Worm (Caenorhabditis elegans) whole organism, mixed stage, embryonic: ENCODE data around the gene fbxa-19.

Source experiments
- ces-1 ChIP-seq: fragments of 150-350 bp; optimal IDR thresholded peaks from 2 replicates; lab custom pipeline; 2014; ENCODE audit warnings: missing biosample characterization, missing genetic modification reagents, missing genetic modification characterization
- elt-3 ChIP-seq: fragments of 150-350 bp; optimal IDR thresholded peaks from 2 replicates; lab custom pipeline; 2014; ENCODE audit warnings: missing biosample characterization, missing genetic modification characterization
- nhr-2 ChIP-seq: fragments of 150-350 bp; optimal IDR thresholded peaks from 2 replicates; lab custom pipeline; 2014; ENCODE audit warnings: missing biosample characterization, missing genetic modification characterization
- pha-4 ChIP-seq: fragments of 150-350 bp; optimal IDR thresholded peaks from 2 replicates; lab custom pipeline; 2018; ENCODE audit warnings: missing biosample characterization, missing genetic modification reagents, missing genetic modification characterization
- unc-39 ChIP-seq: fragments of 150-350 bp; optimal IDR thresholded peaks from 2 replicates; lab custom pipeline; 2014; ENCODE audit warnings: missing biosample characterization, missing genetic modification characterization
- unc-62 ChIP-seq: fragments of 150-350 bp; optimal IDR thresholded peaks from 2 replicates; lab custom pipeline; 2014; ENCODE audit warnings: missing biosample characterization, missing genetic modification reagents, missing genetic modification characterization

DNA sequence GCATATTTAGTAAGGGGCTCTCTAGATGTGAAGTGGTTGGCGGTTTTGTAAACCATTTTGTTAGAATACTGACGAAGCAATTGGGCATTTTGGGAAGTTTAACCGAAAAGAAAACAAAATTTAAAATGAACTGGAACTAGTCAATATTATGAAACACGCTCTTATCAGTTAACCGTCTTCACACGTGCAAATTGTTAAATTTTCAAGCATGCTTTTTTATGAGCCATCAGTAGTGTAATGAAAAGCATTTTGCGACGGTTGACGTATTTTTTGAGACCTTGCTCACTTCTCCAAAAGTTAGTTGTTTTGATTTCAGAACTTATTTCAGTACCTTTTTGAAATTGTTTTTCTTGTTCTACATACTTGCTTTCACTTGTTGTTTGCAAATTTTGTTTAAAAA lies 34.1 kb downstream of the fbxa-19 start, which contains the start of gene fbxa-25:
- TF ChIP-seq nhr-2 (tag; lab: Kevin White, UChicago) (no peak), ces-1 (GFP tag; lab: Kevin White, UChicago) (no peak), unc-62 (no peak), pha-4 (no peak), elt-3 (tag; lab: Kevin White, UChicago) (no peak), unc-39 (tag; lab: Kevin White, UChicago) (no peak)
